Fruit fly (Drosophila melanogaster): ENCODE measurements around the gene trol.

DNA sequence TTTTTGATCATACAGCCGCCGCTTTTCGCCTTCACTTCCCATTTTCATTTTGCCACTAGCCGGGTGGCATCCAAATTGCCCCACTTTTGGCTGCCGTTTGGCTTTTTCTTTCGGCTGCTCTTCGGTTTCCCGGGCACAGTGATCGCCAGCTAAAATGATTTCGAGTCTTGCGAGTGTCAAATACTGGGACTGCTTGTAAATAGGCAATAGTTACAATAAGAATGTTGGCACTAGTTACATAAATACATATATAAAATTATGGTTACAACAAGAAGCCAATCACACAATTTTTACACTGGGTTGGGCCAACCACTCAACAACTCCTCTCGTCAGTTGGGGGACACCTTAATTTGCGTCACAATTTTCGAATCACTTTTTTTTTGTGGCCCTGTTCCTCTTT is 85.4 kb downstream of the trol start:
- TF ChIP-seq CG1620 (GFP tag; optimal IDR thresholded peaks at IDR 0.05), result no peak
- TF ChIP-seq toe (GFP tag; optimal IDR thresholded peaks at IDR 0.05), result no peak
- TF ChIP-seq Hr96 (GFP tag; optimal IDR thresholded peaks at IDR 0.05), result no peak
- no peak for TF ChIP-seq pad (GFP tag; optimal IDR thresholded peaks at IDR 0.05)
- no peak for TF ChIP-seq bab1 (GFP tag; optimal IDR thresholded peaks at IDR 0.05)
- no peak for TF ChIP-seq CG11617 (GFP tag; optimal IDR thresholded peaks at IDR 0.05)
- TF ChIP-seq kay (GFP tag; ENCODE audit: borderline replicate concordance), result no peak
- TF ChIP-seq ovo (GFP tag; optimal IDR thresholded peaks at IDR 0.05), result no peak
- no peak for TF ChIP-seq Clk (GFP tag; optimal IDR thresholded peaks at IDR 0.05)
- TF ChIP-seq CG12768 (GFP tag; optimal IDR thresholded peaks at IDR 0.05), result no peak
- no peak for TF ChIP-seq cnc (optimal IDR thresholded peaks at IDR 0.05)
- no peak for TF ChIP-seq CG7101 (tag; optimal IDR thresholded peaks at IDR 0.05)
- no peak for TF ChIP-seq CG33017 (tag; optimal IDR thresholded peaks at IDR 0.05)

Data from whole organism, adult.